Fruit fly (Drosophila melanogaster) whole organism, prepupa: Measurements from ENCODE around the gene CG17129.
A peak's percentile ranks its signal among the peaks of the same experiment; 100 is the strongest.

Experiments used
- CG10669 ChIP-seq: fragments of 200-800 bp; sonication (Bioruptor generic); optimal IDR thresholded peaks from 3 replicates; lab custom pipeline; 2018; ENCODE audit warnings: missing biosample characterization, mild to moderate bottlenecking, missing genetic modification characterization, moderate library complexity
- CG11762 ChIP-seq: fragments of 200-800 bp; sonication (Bioruptor generic); optimal IDR thresholded peaks from 3 replicates; lab custom pipeline; 2016; ENCODE audit warnings: missing biosample characterization, missing genetic modification characterization; ENCODE audit not compliant: insufficient read depth
- CG15336 ChIP-seq: fragments of 200-800 bp; sonication (Bioruptor generic); IDR thresholded peaks from 2 replicates; pipeline ENCODE4 v1.3.6; 2022; ENCODE audit warnings: missing biosample characterization, missing genetic modification characterization
- CG31627 ChIP-seq: fragments of 200-800 bp; sonication (Bioruptor generic); optimal IDR thresholded peaks from 3 replicates; lab custom pipeline; 2016; ENCODE audit warnings: missing biosample characterization, missing genetic modification characterization
- CG3919 ChIP-seq: fragments of 200-800 bp; sonication (Bioruptor generic); optimal IDR thresholded peaks from 3 replicates; lab custom pipeline; 2016; ENCODE audit warnings: missing biosample characterization, missing genetic modification characterization
- CG4318 ChIP-seq: fragments of 200-800 bp; sonication (Bioruptor generic); optimal IDR thresholded peaks from 3 replicates; lab custom pipeline; 2017; ENCODE audit warnings: missing biosample characterization, mild to moderate bottlenecking, missing genetic modification characterization
- CG6163 ChIP-seq: fragments of 200-800 bp; sonication (Bioruptor generic); IDR thresholded peaks from 3 replicates; pipeline ENCODE4 v1.3.6; 2022; ENCODE audit warnings: missing biosample characterization, missing genetic modification characterization
- CG6792 ChIP-seq: fragments of 200-800 bp; sonication (Bioruptor generic); optimal IDR thresholded peaks from 3 replicates; lab custom pipeline; 2016; ENCODE audit warnings: missing biosample characterization, missing genetic modification characterization
- CG6808 ChIP-seq: fragments of 200-800 bp; sonication (Bioruptor generic); optimal IDR thresholded peaks from 3 replicates; lab custom pipeline; 2017; ENCODE audit warnings: missing biosample characterization, missing genetic modification characterization, mild to moderate bottlenecking, moderate library complexity, missing genetic modification reagents
- CG6854 ChIP-seq: fragments of 200-800 bp; sonication (Bioruptor generic); optimal IDR thresholded peaks from 2 replicates; lab custom pipeline; 2017; ENCODE audit warnings: missing biosample characterization, mild to moderate bottlenecking, missing genetic modification characterization
- CG7368 ChIP-seq: fragments of 200-800 bp; sonication (Bioruptor generic); optimal IDR thresholded peaks from 3 replicates; lab custom pipeline; 2016; ENCODE audit warnings: missing biosample characterization, missing genetic modification characterization
- CG8119 ChIP-seq: fragments of 200-800 bp; sonication (Bioruptor generic); IDR thresholded peaks from 3 replicates; pipeline ENCODE4 v1.3.6; 2022; ENCODE audit warnings: missing biosample characterization, missing genetic modification characterization
- CG8319 ChIP-seq: fragments of 200-800 bp; sonication (Bioruptor generic); optimal IDR thresholded peaks from 3 replicates; lab custom pipeline; 2016; ENCODE audit warnings: missing biosample characterization, missing genetic modification characterization
- Eip75B ChIP-seq: fragments of 200-800 bp; sonication (Bioruptor generic); optimal IDR thresholded peaks from 3 replicates; lab custom pipeline; 2016; ENCODE audit warnings: missing biosample characterization, missing genetic modification characterization
- Eip78C ChIP-seq: fragments of 200-800 bp; sonication (Bioruptor generic); peaks from one replicate; lab custom pipeline; 2016; ENCODE audit warnings: missing biosample characterization, missing genetic modification characterization
- Ets21C ChIP-seq: fragments of 200-800 bp; sonication (Bioruptor generic); optimal IDR thresholded peaks from 3 replicates; lab custom pipeline; 2016; ENCODE audit warnings: missing biosample characterization, missing genetic modification characterization
- Ets96B ChIP-seq: fragments of 200-800 bp; optimal IDR thresholded peaks from 2 replicates; lab custom pipeline; 2019; ENCODE audit warnings: missing biosample characterization, mild to moderate bottlenecking, missing genetic modification characterization, moderate library complexity
- Gug ChIP-seq: fragments of 200-800 bp; sonication (Bioruptor generic); IDR thresholded peaks from 2 replicates; pipeline ENCODE4 v1.3.6; 2022; ENCODE audit warnings: missing biosample characterization, missing genetic modification characterization
- Hr38 ChIP-seq: sonication (Bioruptor generic); optimal IDR thresholded peaks from 2 replicates; lab custom pipeline; 2016; ENCODE audit warnings: missing biosample characterization, missing genetic modification characterization
- Hr39 ChIP-seq: fragments of 200-800 bp; sonication (Bioruptor generic); optimal IDR thresholded peaks from 2 replicates; lab custom pipeline; 2016; ENCODE audit warnings: missing biosample characterization, missing genetic modification characterization
- Met ChIP-seq: fragments of 200-800 bp; sonication (Bioruptor generic); optimal IDR thresholded peaks from 3 replicates; lab custom pipeline; 2016; ENCODE audit warnings: missing biosample characterization, missing genetic modification characterization
- OdsH ChIP-seq: fragments of 200-800 bp; sonication (Bioruptor generic); optimal IDR thresholded peaks from 3 replicates; lab custom pipeline; 2016; ENCODE audit warnings: missing biosample characterization, missing genetic modification characterization
- Smox ChIP-seq: fragments of 200-800 bp; sonication (Bioruptor generic); optimal IDR thresholded peaks from 3 replicates; lab custom pipeline; 2016; ENCODE audit warnings: missing biosample characterization, missing genetic modification characterization
- Sox102F ChIP-seq: fragments of 200-800 bp; sonication (Bioruptor generic); optimal IDR thresholded peaks from 2 replicates; lab custom pipeline; 2016; ENCODE audit warnings: missing biosample characterization, mild to moderate bottlenecking, missing genetic modification characterization
- Sox14 ChIP-seq: fragments of 200-800 bp; sonication (Bioruptor generic); optimal IDR thresholded peaks from 3 replicates; lab custom pipeline; 2016; ENCODE audit warnings: missing biosample characterization, missing genetic modification characterization
- Sox15 ChIP-seq: fragments of 200-800 bp; sonication (Bioruptor generic); optimal IDR thresholded peaks from 3 replicates; lab custom pipeline; 2016; ENCODE audit warnings: missing biosample characterization, missing genetic modification characterization
- achi ChIP-seq: fragments of 200-800 bp; sonication (Bioruptor generic); optimal IDR thresholded peaks from 3 replicates; lab custom pipeline; 2016; ENCODE audit warnings: missing biosample characterization, missing genetic modification characterization
- cyc ChIP-seq: fragments of 200-800 bp; sonication (Bioruptor generic); optimal IDR thresholded peaks from 3 replicates; lab custom pipeline; 2016; ENCODE audit warnings: missing biosample characterization, missing genetic modification characterization
- dac ChIP-seq: fragments of 200-800 bp; sonication (Bioruptor generic); optimal IDR thresholded peaks from 2 replicates; lab custom pipeline; 2017; ENCODE audit warnings: missing biosample characterization, mild to moderate bottlenecking, missing genetic modification characterization
- dsx ChIP-seq: fragments of 200-800 bp; optimal IDR thresholded peaks from 3 replicates; lab custom pipeline; 2019; ENCODE audit warnings: missing biosample characterization, mild to moderate bottlenecking, missing genetic modification characterization, moderate library complexity; ENCODE audit not compliant: poor library complexity, severe bottlenecking
- esn ChIP-seq: fragments of 200-800 bp; sonication (Bioruptor generic); optimal IDR thresholded peaks from 2 replicates; lab custom pipeline; 2016; ENCODE audit warnings: missing biosample characterization, mild to moderate bottlenecking, missing genetic modification characterization, moderate library complexity
- fd85E ChIP-seq: fragments of 200-800 bp; sonication (Bioruptor generic); optimal IDR thresholded peaks from 3 replicates; lab custom pipeline; 2016; ENCODE audit warnings: missing biosample characterization, missing genetic modification characterization
- lz ChIP-seq: fragments of 200-800 bp; sonication (Bioruptor generic); optimal IDR thresholded peaks from 3 replicates; lab custom pipeline; 2016; ENCODE audit warnings: missing biosample characterization, missing genetic modification characterization
- net ChIP-seq: fragments of 200-800 bp; sonication (Bioruptor generic); optimal IDR thresholded peaks from 3 replicates; lab custom pipeline; 2016; ENCODE audit warnings: missing biosample characterization, missing genetic modification characterization
- pdm3 ChIP-seq: fragments of 200-800 bp; sonication (Bioruptor generic); optimal IDR thresholded peaks from 3 replicates; lab custom pipeline; 2016; ENCODE audit warnings: missing biosample characterization, missing genetic modification characterization
- salr ChIP-seq, 2 experiments: fragments of 200-800 bp; sonication (Bioruptor generic); optimal IDR thresholded peaks; 3 replicates each; lab custom pipeline; 2016 to 2018; ENCODE audit warnings: missing biosample characterization in 2 of 2, missing genetic modification characterization in 2 of 2, mild to moderate bottlenecking in 1 of 2
- spab ChIP-seq: fragments of 200-800 bp; sonication (Bioruptor generic); optimal IDR thresholded peaks from 2 replicates; lab custom pipeline; 2017; ENCODE audit warnings: missing biosample characterization, mild to moderate bottlenecking, missing genetic modification characterization, missing genetic modification reagents
- svp ChIP-seq: fragments of 200-800 bp; sonication (Bioruptor generic); peaks from one replicate; lab custom pipeline; 2016; ENCODE audit warnings: missing biosample characterization, missing genetic modification characterization
- topi ChIP-seq: fragments of 200-800 bp; sonication (Bioruptor generic); optimal IDR thresholded peaks from 3 replicates; lab custom pipeline; 2016; ENCODE audit warnings: missing biosample characterization, missing genetic modification characterization
- vri ChIP-seq: fragments of 200-800 bp; sonication (Bioruptor generic); optimal IDR thresholded peaks from 3 replicates; lab custom pipeline; 2016; ENCODE audit warnings: missing biosample characterization, mild to moderate bottlenecking, missing genetic modification characterization

Gene CG17129

dm6 chr3L:681793-682369 lies 1.8 kb upstream of the CG17129 start (continued):
- TF ChIP-seq CG6808 (GFP tag; lab: Kevin White, UChicago) = no peak
- TF ChIP-seq Met (GFP tag; lab: Kevin White, UChicago) = peak; percentile 42
- TF ChIP-seq achi (GFP tag; lab: Kevin White, UChicago) = peak; percentile 36
- TF ChIP-seq CG6163 (GFP tag; lab: Robert Waterston, UW) = no peak
- no peak for TF ChIP-seq dac
- peak; percentile 57 for TF ChIP-seq Sox102F (GFP tag; lab: Kevin White, UChicago)
- peak; percentile 34 for TF ChIP-seq Smox
- TF ChIP-seq lz (GFP tag; lab: Kevin White, UChicago) = peak; percentile 33

- TF ChIP-seq CG7368 (GFP tag; lab: Kevin White, UChicago) (no peak), CG31627 (GFP tag; lab: Kevin White, UChicago) (no peak), spab (GFP tag; lab: Kevin White, UChicago) (no peak), achi (GFP tag; lab: Kevin White, UChicago) (no peak), OdsH (no peak), CG6854 (GFP tag; lab: Kevin White, UChicago) (no peak), vri (no peak), fd85E (GFP tag; lab: Kevin White, UChicago) (no peak), Sox102F (GFP tag; lab: Kevin White, UChicago) (no peak), CG6792 (GFP tag; lab: Kevin White, UChicago) (no peak), Sox15 (GFP tag; lab: Kevin White, UChicago) (no peak), dac (no peak)
Observed at dm6 chr3L:675856-676255, 4.3 kb downstream of the CG17129 start.

dm6 chr3L:673324-673723 lies 6.8 kb downstream of the CG17129 start:
- TF ChIP-seq net (GFP tag; lab: Kevin White, UChicago) = no peak
- TF ChIP-seq vri = no peak
- TF ChIP-seq dsx (GFP tag; lab: Kevin White, UChicago) = peak; percentile 59
- no peak for TF ChIP-seq CG15336
- TF ChIP-seq CG11762 (GFP tag; lab: Kevin White, UChicago) = no peak
- no peak for TF ChIP-seq Ets96B

dm6 chr3L:666544-666943 lies 13.6 kb downstream of the CG17129 start:
- TF ChIP-seq OdsH (no peak), pdm3 (GFP tag; lab: Kevin White, UChicago) (peak; percentile 11), vri (peak; percentile 4), cyc (GFP tag; lab: Kevin White, UChicago) (peak; percentile 12), salr (GFP tag; optimal IDR thresholded peaks at IDR 0.05; lab: Kevin White, UChicago) (no peak), Sox14 (GFP tag; lab: Kevin White, UChicago) (peak; percentile 8), Met (GFP tag; lab: Kevin White, UChicago) (peak; percentile 54), fd85E (GFP tag; lab: Kevin White, UChicago) (no peak), Smox (peak; percentile 41), Sox102F (GFP tag; lab: Kevin White, UChicago) (peak; percentile 34), CG10669 (GFP tag; lab: Kevin White, UChicago) (peak; percentile 15), CG3919 (GFP tag; lab: Kevin White, UChicago) (peak; percentile 14), Ets96B (peak; percentile 25), topi (GFP tag; lab: Kevin White, UChicago) (peak; percentile 42), lz (GFP tag; lab: Kevin White, UChicago) (peak; percentile 22), Hr39 (peak; percentile 36), CG8119 (GFP tag; lab: Robert Waterston, UW) (no peak), CG6808 (GFP tag; lab: Kevin White, UChicago) (peak; percentile 7), Eip75B (GFP tag; lab: Kevin White, UChicago) (no peak), dsx (GFP tag; lab: Kevin White, UChicago) (no peak), Hr38 (GFP tag; lab: Kevin White, UChicago) (no peak), esn (peak; percentile 53), Eip78C (peak; percentile 58), CG4318 (no peak), CG8319 (no peak), Ets21C (GFP tag; lab: Kevin White, UChicago) (no peak), Gug (GFP tag; lab: Robert Waterston, UW) (no peak), svp (GFP tag; lab: Kevin White, UChicago) (peak; percentile 72), CG31627 (GFP tag; lab: Kevin White, UChicago) (peak; percentile 38)
